Fruit fly (Drosophila melanogaster) whole organism, embryonic: ENCODE data around the gene cl.

Experiments
- CG10565 ChIP-seq: fragments of 200-800 bp; sonication (Bioruptor generic); optimal IDR thresholded peaks from 3 replicates; lab custom pipeline; 2016; ENCODE audit warnings: missing biosample characterization, mild to moderate bottlenecking, missing genetic modification characterization
- CG11093 ChIP-seq: fragments of 200-800 bp; sonication (Bioruptor generic); IDR thresholded peaks from 3 replicates; pipeline ENCODE4 v1.3.6; 2022; ENCODE audit warnings: missing biosample characterization, missing genetic modification characterization
- CG11723 ChIP-seq: fragments of 200-800 bp; sonication (Bioruptor generic); optimal IDR thresholded peaks from 2 replicates; lab custom pipeline; 2017; ENCODE audit warnings: missing biosample characterization, mild to moderate bottlenecking, missing genetic modification characterization
- CG12155 ChIP-seq: fragments of 200-800 bp; sonication (Bioruptor generic); optimal IDR thresholded peaks from 3 replicates; lab custom pipeline; 2016; ENCODE audit warnings: missing biosample characterization, missing genetic modification characterization
- CG12659 ChIP-seq: fragments of 200-800 bp; sonication (Bioruptor generic); optimal IDR thresholded peaks from 3 replicates; lab custom pipeline; 2017; ENCODE audit warnings: mild to moderate bottlenecking, missing biosample characterization, missing genetic modification reagents, missing genetic modification characterization
- CG12769 ChIP-seq: fragments of 200-800 bp; sonication (Bioruptor generic); optimal IDR thresholded peaks from 2 replicates; lab custom pipeline; 2019; ENCODE audit warnings: missing biosample characterization, mild to moderate bottlenecking, missing genetic modification characterization, moderate library complexity
- CG12942 ChIP-seq: fragments of 200-800 bp; sonication (Bioruptor generic); optimal IDR thresholded peaks from 3 replicates; lab custom pipeline; 2016; ENCODE audit warnings: missing biosample characterization, missing genetic modification characterization
- CG17385 ChIP-seq: fragments of 200-800 bp; sonication (Bioruptor generic); optimal IDR thresholded peaks from 3 replicates; lab custom pipeline; 2018; ENCODE audit warnings: missing biosample characterization, mild to moderate bottlenecking, missing genetic modification characterization
- CG17612 ChIP-seq: fragments of 200-800 bp; sonication (Bioruptor generic); IDR thresholded peaks from 2 replicates; pipeline ENCODE4 v1.3.6; 2022; ENCODE audit warnings: missing biosample characterization, missing genetic modification characterization
- CG17802 ChIP-seq: fragments of 200-800 bp; sonication (Bioruptor generic); optimal IDR thresholded peaks from 2 replicates; lab custom pipeline; 2018; ENCODE audit warnings: missing biosample characterization, mild to moderate bottlenecking, missing genetic modification characterization, moderate library complexity
- CG2129 ChIP-seq: fragments of 200-800 bp; sonication (Bioruptor generic); IDR thresholded peaks from 2 replicates; pipeline ENCODE4 v1.3.6; 2022; ENCODE audit warnings: missing biosample characterization, missing genetic modification characterization; ENCODE audit not compliant: partially characterized antibody
- CG30403 ChIP-seq: fragments of 200-800 bp; sonication (Bioruptor generic); optimal IDR thresholded peaks from 3 replicates; lab custom pipeline; 2016; ENCODE audit warnings: missing biosample characterization, missing genetic modification characterization
- CG31388 ChIP-seq: fragments of 200-800 bp; sonication (Bioruptor generic); optimal IDR thresholded peaks from 2 replicates; lab custom pipeline; 2016; ENCODE audit warnings: missing biosample characterization, missing genetic modification characterization
- CG3847 ChIP-seq: fragments of 200-800 bp; sonication (Bioruptor generic); IDR thresholded peaks from 2 replicates; pipeline ENCODE4 v1.3.6; 2022; ENCODE audit warnings: missing biosample characterization, missing genetic modification characterization
- CG4617 ChIP-seq: fragments of 200-800 bp; sonication (Bioruptor generic); optimal IDR thresholded peaks from 3 replicates; lab custom pipeline; 2016; ENCODE audit warnings: missing biosample characterization, missing genetic modification characterization, borderline replicate concordance
- CG7357 ChIP-seq: fragments of 200-800 bp; sonication (Bioruptor generic); IDR thresholded peaks from 3 replicates; pipeline ENCODE4 v1.3.6; 2022; ENCODE audit warnings: missing biosample characterization, missing genetic modification characterization
- CG7372 ChIP-seq: fragments of 200-800 bp; sonication (Bioruptor generic); IDR thresholded peaks from 2 replicates; pipeline ENCODE4 v1.3.6; 2022; ENCODE audit warnings: missing biosample characterization, missing genetic modification characterization
- CG8944 ChIP-seq: fragments of 200-800 bp; sonication (Bioruptor generic); optimal IDR thresholded peaks from 3 replicates; lab custom pipeline; 2016; ENCODE audit warnings: missing biosample characterization, missing genetic modification characterization
- D19A ChIP-seq: fragments of 200-800 bp; optimal IDR thresholded peaks from 3 replicates; lab custom pipeline; 2019; ENCODE audit warnings: missing biosample characterization, mild to moderate bottlenecking, missing genetic modification characterization, moderate library complexity
- Ets65A ChIP-seq: fragments of 200-800 bp; sonication (Bioruptor generic); peaks from one replicate; lab custom pipeline; 2016; ENCODE audit warnings: missing biosample characterization, missing genetic modification characterization
- Fer2 ChIP-seq: fragments of 200-800 bp; sonication (Bioruptor generic); optimal IDR thresholded peaks from 2 replicates; lab custom pipeline; 2018; ENCODE audit warnings: missing biosample characterization, mild to moderate bottlenecking, missing genetic modification characterization, moderate library complexity
- Fer3 ChIP-seq: fragments of 200-800 bp; sonication (Bioruptor generic); optimal IDR thresholded peaks from 2 replicates; lab custom pipeline; 2018; ENCODE audit warnings: missing biosample characterization, mild to moderate bottlenecking, missing genetic modification characterization, moderate library complexity
- Mrtf ChIP-seq: fragments of 200-800 bp; sonication (Bioruptor generic); IDR thresholded peaks from 3 replicates; pipeline ENCODE4 v1.3.6; 2022; ENCODE audit warnings: missing biosample characterization, missing genetic modification characterization
- Myb ChIP-seq: fragments of 200-800 bp; sonication (Bioruptor generic); optimal IDR thresholded peaks from 2 replicates; lab custom pipeline; 2016; ENCODE audit warnings: missing biosample characterization, missing genetic modification characterization
- NC2α ChIP-seq: fragments of 200-800 bp; sonication (Bioruptor generic); optimal IDR thresholded peaks from 2 replicates; lab custom pipeline; 2016; ENCODE audit warnings: missing biosample characterization, missing genetic modification characterization
- PHDP ChIP-seq: fragments of 200-800 bp; sonication (Bioruptor generic); optimal IDR thresholded peaks from 3 replicates; lab custom pipeline; 2018; ENCODE audit warnings: missing biosample characterization, mild to moderate bottlenecking, missing genetic modification characterization, moderate library complexity
- Ravus ChIP-seq: fragments of 200-800 bp; sonication (Bioruptor generic); IDR thresholded peaks from 2 replicates; pipeline ENCODE4 v1.3.6; 2022; ENCODE audit warnings: missing biosample characterization, missing genetic modification characterization
- Rx ChIP-seq: fragments of 200-800 bp; sonication (Bioruptor generic); IDR thresholded peaks from 2 replicates; pipeline ENCODE4 v1.3.6; 2022; ENCODE audit warnings: missing biosample characterization, missing genetic modification characterization
- Sox102F ChIP-seq: fragments of 200-800 bp; sonication (Bioruptor generic); optimal IDR thresholded peaks from 2 replicates; lab custom pipeline; 2018; ENCODE audit warnings: missing biosample characterization, mild to moderate bottlenecking, missing genetic modification characterization, moderate library complexity
- Stat92E ChIP-seq, 3 experiments: fragments of >200 bp in 2 of 3; fragments of 200-800 bp in 1 of 3; sonication (Bioruptor generic) in 1 of 3; optimal IDR thresholded peaks; 2 replicates each; lab custom pipeline; 2017 to 2019; ENCODE audit warnings: missing biosample characterization in 3 of 3, missing genetic modification characterization in 3 of 3, mild to moderate bottlenecking in 1 of 3, moderate library complexity in 1 of 3
- abd-A ChIP-seq: fragments of 200-800 bp; sonication (Bioruptor generic); optimal IDR thresholded peaks from 3 replicates; lab custom pipeline; 2019; ENCODE audit warnings: missing biosample characterization, mild to moderate bottlenecking, missing genetic modification characterization, moderate library complexity
- amos ChIP-seq: fragments of 200-800 bp; sonication (Bioruptor generic); IDR thresholded peaks from 2 replicates; pipeline ENCODE4 v1.3.6; 2022; ENCODE audit warnings: missing biosample characterization, missing genetic modification characterization; ENCODE audit not compliant: partially characterized antibody
- ap ChIP-seq: fragments of 200-800 bp; sonication (Bioruptor generic); IDR thresholded peaks from 2 replicates; pipeline ENCODE4 v1.3.6; 2022; ENCODE audit warnings: missing biosample characterization, missing genetic modification characterization
- ase ChIP-seq: fragments of 200-800 bp; sonication (Bioruptor generic); IDR thresholded peaks from 3 replicates; pipeline ENCODE4 v1.3.6; 2022; ENCODE audit warnings: missing biosample characterization, missing genetic modification characterization
- az2 ChIP-seq: fragments of 200-800 bp; sonication (Bioruptor generic); optimal IDR thresholded peaks from 3 replicates; lab custom pipeline; 2016; ENCODE audit warnings: missing biosample characterization, missing genetic modification characterization
- cato ChIP-seq: fragments of 200-800 bp; sonication (Bioruptor generic); optimal IDR thresholded peaks from 2 replicates; lab custom pipeline; 2016; ENCODE audit warnings: missing biosample characterization, missing genetic modification characterization, borderline replicate concordance
- chm ChIP-seq: fragments of 200-800 bp; sonication (Bioruptor generic); IDR thresholded peaks from 2 replicates; pipeline ENCODE4 v1.3.6; 2022; ENCODE audit warnings: missing biosample characterization, missing genetic modification characterization
- crc ChIP-seq: fragments of 200-800 bp; sonication (Bioruptor generic); optimal IDR thresholded peaks from 2 replicates; lab custom pipeline; 2016; ENCODE audit warnings: missing biosample characterization, missing genetic modification characterization
- dmrt11E ChIP-seq: fragments of 200-800 bp; sonication (Bioruptor generic); optimal IDR thresholded peaks from 3 replicates; lab custom pipeline; 2018; ENCODE audit warnings: missing biosample characterization, mild to moderate bottlenecking, missing genetic modification characterization, moderate library complexity
- gce ChIP-seq: fragments of 200-800 bp; sonication (Bioruptor generic); IDR thresholded peaks from 3 replicates; pipeline ENCODE4 v1.3.6; 2022; ENCODE audit warnings: missing biosample characterization, missing genetic modification characterization
- gem ChIP-seq: fragments of 200-800 bp; sonication (Bioruptor generic); optimal IDR thresholded peaks from 2 replicates; lab custom pipeline; 2019; ENCODE audit warnings: missing biosample characterization, mild to moderate bottlenecking, missing genetic modification characterization, moderate library complexity
- gfzf ChIP-seq: fragments of 200-800 bp; sonication (Bioruptor generic); optimal IDR thresholded peaks from 2 replicates; lab custom pipeline; 2016; ENCODE audit warnings: missing biosample characterization, mild to moderate bottlenecking, missing genetic modification characterization, moderate library complexity
- kay ChIP-seq: fragments of 200-800 bp; sonication (Bioruptor generic); optimal IDR thresholded peaks from 2 replicates; lab custom pipeline; 2016; ENCODE audit warnings: missing biosample characterization, missing genetic modification characterization
- oc ChIP-seq: fragments of 200-800 bp; sonication (Bioruptor generic); optimal IDR thresholded peaks from 2 replicates; lab custom pipeline; 2018; ENCODE audit warnings: missing biosample characterization, mild to moderate bottlenecking, missing genetic modification characterization, moderate library complexity
- sim ChIP-seq: fragments of 200-800 bp; sonication (Bioruptor generic); IDR thresholded peaks from 2 replicates; pipeline ENCODE4 v1.3.6; 2022; ENCODE audit warnings: missing biosample characterization, missing genetic modification characterization
- slbo ChIP-seq: fragments of 200-800 bp; sonication (Bioruptor generic); IDR thresholded peaks from 2 replicates; pipeline ENCODE4 v1.3.6; 2022; ENCODE audit warnings: missing biosample characterization, missing genetic modification characterization
- slou ChIP-seq: fragments of 200-800 bp; sonication (Bioruptor generic); optimal IDR thresholded peaks from 3 replicates; lab custom pipeline; 2016; ENCODE audit warnings: missing biosample characterization, missing genetic modification characterization
- so ChIP-seq: fragments of 200-800 bp; sonication (Bioruptor generic); IDR thresholded peaks from 3 replicates; pipeline ENCODE4 v1.3.6; 2022; ENCODE audit warnings: missing biosample characterization, missing genetic modification characterization
- sqz ChIP-seq: fragments of 200-800 bp; sonication (Bioruptor generic); optimal IDR thresholded peaks from 3 replicates; lab custom pipeline; 2018; ENCODE audit warnings: missing biosample characterization, mild to moderate bottlenecking, missing genetic modification characterization
- ssp ChIP-seq: fragments of 200-800 bp; sonication (Bioruptor generic); IDR thresholded peaks from 2 replicates; pipeline ENCODE4 v1.3.6; 2022; ENCODE audit warnings: missing biosample characterization, missing genetic modification characterization
- zf30C ChIP-seq: fragments of 200-800 bp; sonication (Bioruptor generic); optimal IDR thresholded peaks from 3 replicates; lab custom pipeline; 2018; ENCODE audit warnings: missing biosample characterization, mild to moderate bottlenecking, missing genetic modification characterization

Gene cl

DNA sequence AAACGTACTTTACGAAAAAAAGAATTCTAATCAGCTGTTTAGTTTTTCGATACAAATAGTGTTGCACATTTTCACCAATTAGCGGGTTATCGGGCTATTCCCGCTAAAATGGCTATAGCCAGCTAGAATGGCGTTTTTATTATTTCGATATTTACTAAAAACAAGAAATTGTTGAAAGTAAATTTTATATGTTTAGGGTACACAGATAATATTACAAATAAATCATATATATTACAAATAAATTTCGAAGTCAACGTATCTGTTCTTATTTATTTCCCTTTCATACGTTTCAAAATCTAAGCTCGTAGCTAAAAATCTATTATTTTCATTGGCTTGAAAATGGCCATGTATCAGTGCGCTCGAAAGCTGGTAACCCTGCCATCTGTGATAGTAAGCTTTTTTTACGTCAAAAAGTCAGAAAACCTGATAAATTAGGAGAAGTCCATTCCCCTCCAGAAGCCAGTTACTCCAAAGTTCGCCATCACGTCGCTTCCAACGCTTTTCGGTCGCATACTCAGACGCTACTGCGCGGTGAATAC, at the start of gene cl, which contains the start of gene CG7382 (continued):
- TF ChIP-seq Mrtf (no peak), slbo (peak; percentile 61), ap (GFP tag; lab: Robert Waterston, UW) (no peak), Rx (GFP tag; lab: Robert Waterston, UW) (no peak), CG12155 (GFP tag; lab: Kevin White, UChicago) (peak; percentile 36), chm (GFP tag; lab: Robert Waterston, UW) (0 out of 2 replicates have a peak, but pooled peaks have one; percentile 33), kay (GFP tag; lab: Kevin White, UChicago) (no peak), ase (GFP tag; lab: Robert Waterston, UW) (no peak), gce (GFP tag; lab: Robert Waterston, UW) (no peak), Fer3 (tag; lab: Kevin White, UChicago) (no peak), oc (tag; lab: Kevin White, UChicago) (no peak), CG31388 (GFP tag; lab: Kevin White, UChicago) (no peak), gfzf (GFP tag; lab: Kevin White, UChicago) (peak; percentile 60), CG10565 (GFP tag; lab: Kevin White, UChicago) (no peak), zf30C (GFP tag; lab: Kevin White, UChicago) (no peak), CG8944 (GFP tag; lab: Kevin White, UChicago) (no peak), PHDP (tag; lab: Kevin White, UChicago) (no peak), Myb (GFP tag; lab: Kevin White, UChicago) (peak; percentile 10), sqz (GFP tag; lab: Kevin White, UChicago) (peak; percentile 65), CG12942 (GFP tag; lab: Kevin White, UChicago) (peak; percentile 17), az2 (GFP tag; lab: Kevin White, UChicago) (peak; percentile 54), CG7357 (GFP tag; lab: Robert Waterston, UW) (no peak), Fer2 (tag; lab: Kevin White, UChicago) (peak; percentile 9), Sox102F (GFP tag; lab: Kevin White, UChicago) (no peak), CG3847 (peak; percentile 69), gem (peak; percentile 64), abd-A (tag; lab: Kevin White, UChicago) (no peak), slou (GFP tag; lab: Kevin White, UChicago) (peak; percentile 23), CG30403 (peak; percentile 70), CG11723 (GFP tag; lab: Kevin White, UChicago) (no peak), CG12659 (GFP tag; lab: Kevin White, UChicago) (peak; percentile 71), CG7372 (GFP tag; lab: Robert Waterston, UW) (no peak), Ets65A (peak; percentile 91), CG17802 (tag; lab: Kevin White, UChicago) (no peak), CG17612 (GFP tag; lab: Robert Waterston, UW) (no peak), Stat92E (GFP tag; optimal IDR thresholded peaks at IDR 0.05; lab: Kevin White, UChicago) (peak in 1 of 3 experiments; percentile 24), ssp (no peak), CG2129 (no peak), dmrt11E (peak; percentile 9), Ravus (no peak), D19A (tag; lab: Kevin White, UChicago) (peak; percentile 30), CG12769 (tag; lab: Kevin White, UChicago) (no peak), NC2α (no peak), CG17385 (GFP tag; lab: Kevin White, UChicago) (no peak), amos (no peak), sim (GFP tag; lab: Robert Waterston, UW) (no peak), so (no peak), crc (GFP tag; lab: Kevin White, UChicago) (no peak), CG4617 (no peak), CG11093 (no peak), cato (no peak)
